Worm (Caenorhabditis elegans) whole organism, L2 larva: ENCODE results near the gene B0244.7.

Experiments
- F13H6.1 ChIP-seq: sonication (generic microtip); optimal IDR thresholded peaks from 2 replicates; lab custom pipeline; 2016; ENCODE audit warnings: missing genetic modification characterization, missing compliant biosample characterization
- ZK546.5 ChIP-seq: sonication (generic microtip); optimal IDR thresholded peaks from 2 replicates; lab custom pipeline; 2017; ENCODE audit warnings: missing biosample characterization, missing genetic modification characterization
- ama-1 ChIP-seq: fragments of 150-350 bp; optimal IDR thresholded peaks from 2 replicates; lab custom pipeline; 2018; ENCODE audit warnings: inconsistent platforms
- ceh-82 ChIP-seq: fragments of 150-350 bp; optimal IDR thresholded peaks from 2 replicates; lab custom pipeline; 2014; ENCODE audit warnings: missing biosample characterization, missing genetic modification characterization
- egl-27 ChIP-seq: sonication (generic microtip); optimal IDR thresholded peaks from 3 replicates; lab custom pipeline; 2017; ENCODE audit warnings: missing biosample characterization, missing genetic modification reagents, missing genetic modification characterization
- elt-1 ChIP-seq: fragments of 150-350 bp; optimal IDR thresholded peaks from 2 replicates; lab custom pipeline; 2014; ENCODE audit warnings: missing biosample characterization, missing genetic modification characterization
- lin-39 ChIP-seq: fragments of 150-350 bp; optimal IDR thresholded peaks from 2 replicates; lab custom pipeline; 2014; ENCODE audit warnings: missing biosample characterization, missing genetic modification reagents, missing genetic modification characterization
- nhr-12 ChIP-seq: fragments of 150-350 bp; optimal IDR thresholded peaks from 2 replicates; lab custom pipeline; 2014; ENCODE audit warnings: missing biosample characterization, missing genetic modification characterization
- skn-1 ChIP-seq: sonication (generic microtip); optimal IDR thresholded peaks from 2 replicates; lab custom pipeline; 2017; ENCODE audit warnings: missing biosample characterization, missing genetic modification characterization
- snpc-4 ChIP-seq: fragments of 150-350 bp; optimal IDR thresholded peaks from 2 replicates; lab custom pipeline; 2014; ENCODE audit warnings: missing biosample characterization, missing genetic modification characterization
- unc-62 ChIP-seq: fragments of 150-350 bp; optimal IDR thresholded peaks from 2 replicates; lab custom pipeline; 2014; ENCODE audit warnings: missing biosample characterization, missing genetic modification reagents, missing genetic modification characterization
- zag-1 ChIP-seq: fragments of 150-350 bp; optimal IDR thresholded peaks from 2 replicates; lab custom pipeline; 2014; ENCODE audit warnings: missing biosample characterization, missing genetic modification characterization

DNA sequence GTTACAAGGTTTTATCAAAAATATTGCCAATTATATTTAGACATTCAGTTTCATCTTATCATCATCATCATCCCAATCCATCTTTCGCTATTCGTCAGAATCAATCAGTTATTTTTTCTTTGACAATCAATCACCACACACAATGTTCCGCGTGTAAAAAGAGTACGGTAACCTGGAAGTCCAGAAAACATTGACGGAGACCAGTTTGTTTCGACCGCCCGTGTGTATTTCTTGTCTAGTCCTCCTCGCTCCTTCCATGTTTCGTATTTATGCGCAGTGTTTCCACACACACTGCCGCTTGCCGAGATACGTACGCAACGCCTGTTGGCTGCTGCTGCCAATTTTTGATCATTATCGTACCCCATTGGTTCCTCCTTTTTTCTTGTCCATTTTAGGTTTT is 20.6 kb upstream of the B0244.7 start:
- TF ChIP-seq unc-62 (GFP tag; lab: Kevin White, UChicago) = no peak
- TF ChIP-seq ama-1 (lab: Kevin White, UChicago) = no peak
- no peak for TF ChIP-seq ZK546.5 (tag; lab: Kevin White, UChicago)
- TF ChIP-seq snpc-4 (tag; lab: Kevin White, UChicago) = no peak
- TF ChIP-seq lin-39 (tag; lab: Kevin White, UChicago) = no peak
- no peak for TF ChIP-seq egl-27
- no peak for TF ChIP-seq F13H6.1 (tag; lab: Kevin White, UChicago)
- no peak for TF ChIP-seq ceh-82 (tag; lab: Kevin White, UChicago)
- no peak for TF ChIP-seq zag-1
- TF ChIP-seq elt-1 (tag; lab: Kevin White, UChicago) = no peak
- TF ChIP-seq skn-1 = no peak
- TF ChIP-seq nhr-12 (tag; lab: Kevin White, UChicago) = no peak
